Worm (Caenorhabditis elegans): Measurements from ENCODE around the gene F52F10.2.
A peak's percentile ranks its signal among the peaks of the same experiment; 100 is the strongest.

The F52F10.2 gene

DNA sequence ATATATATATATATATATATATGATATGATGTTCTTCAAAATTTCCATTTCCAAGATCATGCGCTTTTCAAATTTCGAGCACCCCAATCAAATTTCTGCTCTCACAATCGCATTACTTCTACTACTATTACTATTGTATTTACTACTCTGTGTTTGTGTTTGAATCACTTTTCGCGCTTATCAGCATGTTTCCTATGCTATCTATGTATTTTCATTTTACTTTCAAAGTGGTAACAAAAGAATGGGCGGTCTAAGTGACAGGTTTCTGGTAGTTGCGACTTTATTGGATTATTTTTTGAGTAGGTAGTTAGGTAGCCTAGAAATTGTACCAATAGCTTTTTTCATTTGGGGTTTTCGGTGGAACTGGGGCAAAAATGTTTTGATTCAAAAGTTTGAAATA, 10.2 kb downstream of the F52F10.2 start:
- TF ChIP-seq pax-3 (tag; optimal IDR thresholded peaks at IDR 0.05) (no peak), elt-3 (tag; optimal IDR thresholded peaks at IDR 0.05) (no peak), tbx-2 (tag; optimal IDR thresholded peaks at IDR 0.05) (no peak), isw-1 (GFP tag; IDR thresholded peaks at IDR 0.05) (no peak), sox-4 (tag; optimal IDR thresholded peaks at IDR 0.05) (no peak), blmp-1 (tag; optimal IDR thresholded peaks at IDR 0.05) (no peak), egl-13 (tag; optimal IDR thresholded peaks at IDR 0.05) (no peak), elt-2 (tag; optimal IDR thresholded peaks at IDR 0.05) (peak; percentile 17)

DNA sequence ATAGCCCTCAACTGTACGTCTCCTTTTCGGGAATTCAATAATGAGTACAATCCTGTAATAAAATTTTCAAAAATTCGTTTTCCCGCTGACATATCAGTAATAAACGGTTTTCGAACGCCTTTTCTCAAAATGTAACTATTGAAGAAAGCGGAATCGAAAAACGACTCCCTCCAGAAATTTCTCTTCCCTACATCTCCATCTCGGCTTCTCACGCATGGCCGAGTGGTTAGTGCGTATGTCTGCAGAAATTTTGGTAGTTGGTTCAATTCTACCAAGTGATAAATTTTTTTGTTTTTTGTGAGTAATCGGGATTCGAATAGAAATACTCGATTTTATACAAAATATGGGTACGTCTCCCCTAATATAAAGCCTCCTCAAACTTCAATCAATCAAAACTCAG, 13.2 kb downstream of the F52F10.2 start:
- 0 out of 2 replicates have a peak, but pooled peaks have one; percentile 8 for TF ChIP-seq nhr-19 (GFP tag; conservative IDR thresholded peaks at IDR 0.05)

DNA sequence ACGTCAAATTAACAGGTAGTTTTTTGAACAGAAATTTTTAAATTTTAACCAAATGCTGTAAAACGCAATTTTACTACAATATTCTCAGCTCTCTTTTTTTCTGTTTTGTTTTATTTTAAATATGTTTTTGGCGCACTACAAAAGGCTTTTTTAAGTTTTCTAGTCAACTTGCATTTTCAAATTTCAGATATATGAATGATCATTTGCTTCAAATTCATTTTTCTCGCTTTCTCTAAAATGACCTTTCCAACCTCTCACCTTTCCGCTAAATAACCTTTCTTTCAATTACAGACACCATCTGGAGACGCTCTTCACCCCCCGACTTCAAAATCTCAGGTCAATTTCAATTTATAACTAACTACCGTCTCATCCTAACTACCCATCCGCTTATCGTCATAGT, 18.8 kb downstream of the F52F10.2 start, which contains the start of gene cdc-25.2:
TSS of gene cdc-25.2 (plus strand) at position 301 of the 400 bp plus-strand sequence.
- no peak for TF ChIP-seq sptf-1 (tag; optimal IDR thresholded peaks at IDR 0.05)
- TF ChIP-seq pqm-1 (tag; optimal IDR thresholded peaks at IDR 0.05), result no peak
- TF ChIP-seq ceh-8 (GFP tag; optimal IDR thresholded peaks at IDR 0.05), result no peak
- no peak for TF ChIP-seq ztf-4 (tag; optimal IDR thresholded peaks at IDR 0.05)

DNA sequence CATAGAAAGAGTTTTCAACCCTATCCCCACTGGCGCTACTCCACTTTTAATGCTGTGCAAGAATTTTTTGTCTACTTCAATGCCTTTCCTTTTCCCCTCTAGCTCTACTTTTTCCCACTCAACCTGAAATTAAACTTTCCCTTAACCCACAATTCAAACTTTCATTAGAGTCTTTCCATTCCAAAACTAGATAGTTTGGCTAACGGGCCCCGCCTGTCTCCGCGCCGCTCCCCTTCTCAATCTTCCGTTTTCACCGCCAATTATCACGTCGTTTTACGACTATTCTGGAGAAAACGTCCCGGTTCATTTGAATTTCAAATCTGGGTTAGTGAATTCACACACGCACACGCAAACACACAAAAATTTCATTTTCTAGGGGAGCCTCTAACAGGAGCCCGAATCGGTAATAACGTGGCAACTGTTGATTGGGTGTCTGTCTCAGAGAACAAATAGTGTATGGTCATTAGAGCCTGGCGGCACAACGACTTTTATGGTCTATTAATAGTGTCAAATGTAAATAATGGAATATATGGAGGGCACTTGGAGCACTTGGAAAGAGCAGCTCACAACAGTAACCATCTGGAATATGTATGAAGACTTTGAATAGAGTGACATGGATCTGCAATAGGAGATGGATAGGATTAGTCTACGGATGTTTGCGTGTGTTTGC, 21.9 kb downstream of the F52F10.2 start:
- no peak for TF ChIP-seq nhr-28 (tag; optimal IDR thresholded peaks at IDR 0.05)
- TF ChIP-seq xbp-1 (tag; optimal IDR thresholded peaks at IDR 0.05), result peak; percentile 91
- no peak for TF ChIP-seq ceh-82 (tag; optimal IDR thresholded peaks at IDR 0.05)
- TF ChIP-seq egl-27 (tag; optimal IDR thresholded peaks at IDR 0.05), result no peak
- no peak for TF ChIP-seq sptf-1 (tag; optimal IDR thresholded peaks at IDR 0.05)
- TF ChIP-seq sox-4 (tag; optimal IDR thresholded peaks at IDR 0.05), result no peak
- no peak for TF ChIP-seq ama-1 (optimal IDR thresholded peaks at IDR 0.05)
- TF ChIP-seq blmp-1 (tag; optimal IDR thresholded peaks at IDR 0.05), result peak; percentile 52

DNA sequence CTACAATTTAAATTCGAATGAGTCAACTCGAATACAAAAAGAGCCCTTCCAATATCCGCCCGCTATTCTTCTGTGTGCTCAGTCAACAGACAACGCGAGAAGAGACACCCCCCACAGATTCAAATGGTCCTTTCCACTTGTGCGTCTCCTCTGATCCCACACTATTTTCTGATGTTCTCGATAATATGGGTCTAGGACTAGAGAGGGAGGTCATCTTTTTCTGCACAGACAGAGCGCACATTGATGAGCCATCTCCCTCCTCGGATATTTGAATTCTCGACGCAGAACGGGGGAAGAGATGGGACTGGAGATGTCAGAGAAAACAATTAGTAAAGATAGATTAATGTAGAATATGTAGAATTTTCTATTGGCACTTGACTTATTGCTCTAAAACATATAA, 22.7 kb downstream of the F52F10.2 start:
- no peak for TF ChIP-seq sptf-1 (tag; optimal IDR thresholded peaks at IDR 0.05)
- TF ChIP-seq xbp-1 (tag; optimal IDR thresholded peaks at IDR 0.05), result no peak
- TF ChIP-seq ceh-88 (GFP tag; IDR thresholded peaks at IDR 0.05), result no peak
- peak; percentile 13 for TF ChIP-seq dsc-1 (tag; optimal IDR thresholded peaks at IDR 0.05)

DNA sequence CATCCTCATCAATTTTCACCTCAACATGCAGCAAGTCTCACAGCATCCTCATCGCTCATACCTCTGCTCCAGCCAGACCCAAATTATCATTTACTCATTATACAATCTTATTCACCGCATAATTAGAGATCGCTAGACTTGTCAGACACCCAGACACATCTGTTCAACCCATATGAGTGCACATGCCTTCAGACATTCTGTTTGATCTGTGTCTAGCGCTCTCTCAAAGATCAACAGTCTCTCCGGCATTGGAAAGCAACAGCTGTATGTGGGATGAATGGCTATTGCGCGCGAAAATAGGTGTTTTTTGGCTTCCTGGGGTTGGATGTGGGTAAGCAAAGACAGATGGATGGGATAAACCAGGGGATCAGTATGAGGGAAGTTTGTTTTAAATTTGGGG, 24.6 kb downstream of the F52F10.2 start:
- TF ChIP-seq unc-86 (tag; optimal IDR thresholded peaks at IDR 0.05) (no peak), lin-35 (GFP tag; optimal IDR thresholded peaks at IDR 0.05) (no peak), vab-15 (tag; optimal IDR thresholded peaks at IDR 0.05) (no peak), ztf-11 (tag; optimal IDR thresholded peaks at IDR 0.05) (peak in 1 of 2 experiments; percentile 21), ceh-63 (GFP tag; optimal IDR thresholded peaks at IDR 0.05) (no peak), fkh-8 (tag; optimal IDR thresholded peaks at IDR 0.05) (no peak), egl-27 (tag; optimal IDR thresholded peaks at IDR 0.05) (no peak), nhr-85 (tag) (peak; percentile 42), tbx-2 (tag; optimal IDR thresholded peaks at IDR 0.05) (no peak), aly-2 (tag; optimal IDR thresholded peaks at IDR 0.05) (no peak), mep-1 (tag; optimal IDR thresholded peaks at IDR 0.05) (no peak)

DNA sequence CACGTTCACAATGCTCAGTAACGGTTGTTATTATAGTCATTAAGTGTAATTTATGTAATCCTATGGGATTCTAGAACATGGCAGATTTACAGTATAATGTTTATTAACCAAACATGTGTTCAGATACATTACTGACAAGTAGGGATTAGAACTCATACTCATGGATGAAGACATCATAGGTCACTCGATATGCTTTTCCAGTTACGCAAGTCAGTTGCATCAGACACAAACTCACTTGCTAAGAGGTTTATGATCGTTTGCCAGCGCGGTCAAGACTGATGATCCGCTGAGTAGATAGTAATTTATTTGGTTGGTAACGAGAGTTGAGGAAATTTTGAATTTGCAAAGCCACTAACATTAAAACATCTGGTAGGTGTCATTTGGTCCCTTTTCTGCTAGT, 26.7 kb downstream of the F52F10.2 start:
- TF ChIP-seq grh-1 (GFP tag; IDR thresholded peaks at IDR 0.05) (no peak), unc-30 (tag; optimal IDR thresholded peaks at IDR 0.05) (no peak), fkh-8 (tag; optimal IDR thresholded peaks at IDR 0.05) (no peak), dsc-1 (tag; optimal IDR thresholded peaks at IDR 0.05) (peak; percentile 10)

All from whole organism, L1 larva.